Worm (Caenorhabditis elegans) whole organism, mixed stage, embryonic: ENCODE data around the gene nhr-158.

ENCODE experiments used
- M03D4.4 ChIP-seq: sonication (generic microtip); optimal IDR thresholded peaks from 2 replicates; lab custom pipeline; 2017; ENCODE audit warnings: mild to moderate bottlenecking, missing genetic modification characterization, missing compliant biosample characterization
- bed-3 ChIP-seq: fragments of 200-800 bp; sonication (Bioruptor generic); optimal IDR thresholded peaks from 3 replicates; lab custom pipeline; 2018; ENCODE audit warnings: mild to moderate bottlenecking, missing genetic modification characterization, moderate library complexity, missing compliant biosample characterization
- ceh-39 ChIP-seq: fragments of 150-350 bp; optimal IDR thresholded peaks from 2 replicates; lab custom pipeline; 2014; ENCODE audit warnings: missing biosample characterization, missing genetic modification characterization
- ceh-43 ChIP-seq: fragments of 200-800 bp; sonication (Bioruptor generic); optimal IDR thresholded peaks from 2 replicates; lab custom pipeline; 2018; ENCODE audit warnings: mild to moderate bottlenecking, missing genetic modification characterization, moderate library complexity, missing compliant biosample characterization
- ceh-83 ChIP-seq: fragments of 200-800 bp; sonication (Bioruptor generic); optimal IDR thresholded peaks from 2 replicates; lab custom pipeline; 2018; ENCODE audit warnings: mild to moderate bottlenecking, missing genetic modification characterization, missing compliant biosample characterization
- ces-1 ChIP-seq: fragments of 150-350 bp; optimal IDR thresholded peaks from 2 replicates; lab custom pipeline; 2014; ENCODE audit warnings: missing biosample characterization, missing genetic modification reagents, missing genetic modification characterization
- cnd-1 ChIP-seq: fragments of 200-800 bp; sonication (Bioruptor generic); optimal IDR thresholded peaks from 2 replicates; lab custom pipeline; 2018; ENCODE audit warnings: mild to moderate bottlenecking, missing genetic modification characterization, missing compliant biosample characterization
- drap-1 ChIP-seq: fragments of 200-800 bp; sonication (Bioruptor generic); optimal IDR thresholded peaks from 3 replicates; lab custom pipeline; 2018; ENCODE audit warnings: mild to moderate bottlenecking, missing genetic modification characterization, missing compliant biosample characterization
- elt-1 ChIP-seq: sonication (generic microtip); optimal IDR thresholded peaks from 2 replicates; lab custom pipeline; 2017; ENCODE audit warnings: missing genetic modification characterization, mild to moderate bottlenecking, missing compliant biosample characterization, antibody characterized with exemption, moderate library complexity, borderline replicate concordance; ENCODE audit not compliant: insufficient read depth
- elt-3 ChIP-seq: fragments of 150-350 bp; optimal IDR thresholded peaks from 2 replicates; lab custom pipeline; 2014; ENCODE audit warnings: missing biosample characterization, missing genetic modification characterization
- flh-1 ChIP-seq: fragments of 200-800 bp; sonication (Bioruptor generic); optimal IDR thresholded peaks from 2 replicates; lab custom pipeline; 2018; ENCODE audit warnings: mild to moderate bottlenecking, missing genetic modification characterization, moderate library complexity, missing compliant biosample characterization
- ham-2 ChIP-seq: fragments of 200-800 bp; sonication (Bioruptor generic); optimal IDR thresholded peaks from 2 replicates; lab custom pipeline; 2018; ENCODE audit warnings: mild to moderate bottlenecking, missing genetic modification characterization, missing compliant biosample characterization
- hlh-1 ChIP-seq: fragments of 150-350 bp; optimal IDR thresholded peaks from 2 replicates; lab custom pipeline; 2014; ENCODE audit warnings: missing biosample characterization, missing genetic modification reagents, missing genetic modification characterization
- lin-13 ChIP-seq: fragments of 150-350 bp; optimal IDR thresholded peaks from 2 replicates; lab custom pipeline; 2014; ENCODE audit warnings: missing biosample characterization, missing genetic modification characterization
- lin-32 ChIP-seq: fragments of 200-800 bp; sonication (Bioruptor generic); optimal IDR thresholded peaks from 2 replicates; lab custom pipeline; 2018; ENCODE audit warnings: mild to moderate bottlenecking, missing genetic modification characterization, missing compliant biosample characterization
- lsy-2 ChIP-seq: fragments of 150-350 bp; optimal IDR thresholded peaks from 2 replicates; lab custom pipeline; 2014; ENCODE audit warnings: missing biosample characterization, missing genetic modification characterization
- mab-5 ChIP-seq: fragments of 150-350 bp; optimal IDR thresholded peaks from 2 replicates; lab custom pipeline; 2014; ENCODE audit warnings: missing biosample characterization, missing genetic modification characterization
- mep-1 ChIP-seq: fragments of 150-350 bp; optimal IDR thresholded peaks from 2 replicates; lab custom pipeline; 2017; ENCODE audit warnings: missing biosample characterization, missing genetic modification reagents, missing genetic modification characterization, inconsistent platforms
- mls-2 ChIP-seq: sonication (generic microtip); optimal IDR thresholded peaks from 2 replicates; lab custom pipeline; 2016; ENCODE audit warnings: mild to moderate bottlenecking, missing genetic modification characterization, moderate library complexity, missing compliant biosample characterization
- nhr-2 ChIP-seq: fragments of 150-350 bp; optimal IDR thresholded peaks from 2 replicates; lab custom pipeline; 2014; ENCODE audit warnings: missing biosample characterization, missing genetic modification characterization
- nhr-237 ChIP-seq: fragments of 150-350 bp; optimal IDR thresholded peaks from 2 replicates; lab custom pipeline; 2014; ENCODE audit warnings: missing biosample characterization, missing genetic modification characterization
- nhr-76 ChIP-seq: sonication (generic microtip); optimal IDR thresholded peaks from 2 replicates; lab custom pipeline; 2017; ENCODE audit warnings: missing biosample characterization, missing genetic modification characterization
- pha-4 ChIP-seq: fragments of 150-350 bp; optimal IDR thresholded peaks from 2 replicates; lab custom pipeline; 2018; ENCODE audit warnings: missing biosample characterization, missing genetic modification reagents, missing genetic modification characterization
- sem-2 ChIP-seq: fragments of 200-800 bp; sonication (Bioruptor generic); optimal IDR thresholded peaks from 2 replicates; lab custom pipeline; 2018; ENCODE audit warnings: mild to moderate bottlenecking, missing genetic modification characterization, missing compliant biosample characterization
- snpc-4 ChIP-seq: fragments of 150-350 bp; optimal IDR thresholded peaks from 2 replicates; lab custom pipeline; 2014; ENCODE audit warnings: missing biosample characterization, missing genetic modification characterization
- tbx-8 ChIP-seq: fragments of 200-800 bp; sonication (Bioruptor generic); optimal IDR thresholded peaks from 2 replicates; lab custom pipeline; 2018; ENCODE audit warnings: mild to moderate bottlenecking, missing genetic modification characterization, moderate library complexity, missing compliant biosample characterization
- unc-120 ChIP-seq: sonication (generic microtip); optimal IDR thresholded peaks from 2 replicates; lab custom pipeline; 2017; ENCODE audit warnings: missing genetic modification characterization, missing compliant biosample characterization; ENCODE audit not compliant: poor library complexity, severe bottlenecking
- unc-39 ChIP-seq: fragments of 150-350 bp; optimal IDR thresholded peaks from 2 replicates; lab custom pipeline; 2014; ENCODE audit warnings: missing biosample characterization, missing genetic modification characterization
- unc-62 ChIP-seq: fragments of 150-350 bp; optimal IDR thresholded peaks from 2 replicates; lab custom pipeline; 2014; ENCODE audit warnings: missing biosample characterization, missing genetic modification reagents, missing genetic modification characterization
- zip-8 ChIP-seq: fragments of 150-350 bp; optimal IDR thresholded peaks from 2 replicates; lab custom pipeline; 2014; ENCODE audit warnings: missing biosample characterization, missing genetic modification characterization

Gene nhr-158

ce11 chrV:3890761-3891160 is 16.8 kb upstream of the nhr-158 start, which contains the start of gene C17E7.9:
Gene C17E7.9, minus strand, starts transcription at chrV:3890861.
- TF ChIP-seq tbx-8 (no peak), ceh-39 (tag; lab: Kevin White, UChicago) (no peak), unc-120 (tag; lab: Kevin White, UChicago) (no peak), unc-62 (GFP tag; lab: Kevin White, UChicago) (no peak), lin-13 (tag; lab: Kevin White, UChicago) (no peak), mep-1 (tag; lab: Kevin White, UChicago) (no peak), ham-2 (GFP tag; lab: Kevin White, UChicago) (no peak), ceh-83 (GFP tag; lab: Kevin White, UChicago) (no peak), flh-1 (no peak), pha-4 (tag; lab: Kevin White, UChicago) (no peak), mab-5 (tag; lab: Kevin White, UChicago) (no peak), sem-2 (no peak), bed-3 (GFP tag; lab: Kevin White, UChicago) (no peak), ces-1 (no peak), lin-32 (GFP tag; lab: Kevin White, UChicago) (no peak), lsy-2 (no peak), nhr-76 (tag; lab: Kevin White, UChicago) (no peak)

- TF ChIP-seq unc-120 (tag; lab: Kevin White, UChicago): no peak
- no peak for TF ChIP-seq elt-1 (tag; lab: Kevin White, UChicago)
- TF ChIP-seq ceh-83 (GFP tag; lab: Kevin White, UChicago): no peak
- TF ChIP-seq bed-3 (GFP tag; lab: Kevin White, UChicago): no peak
- TF ChIP-seq hlh-1: no peak
- TF ChIP-seq ceh-39 (tag; lab: Kevin White, UChicago): no peak
- TF ChIP-seq tbx-8: no peak
Measured at ce11 chrV:3889113-3889512, 15.2 kb upstream of the nhr-158 start, which contains the start of gene C17E7.13. Gene C17E7.13, minus strand, starts transcription at chrV:3889288.

- TF ChIP-seq M03D4.4 (tag; lab: Kevin White, UChicago) (no peak), elt-3 (tag; lab: Kevin White, UChicago) (no peak), bed-3 (GFP tag; lab: Kevin White, UChicago) (no peak)
Measured at ce11 chrV:3886104-3886503, 12.2 kb upstream of the nhr-158 start, which contains the start of gene nhr-124. Gene nhr-124, minus strand, starts transcription at chrV:3886204.

ce11 chrV:3884550-3884949 is 10.6 kb upstream of the nhr-158 start:
- TF ChIP-seq cnd-1 (tag; lab: Kevin White, UChicago): no peak
- TF ChIP-seq nhr-76 (tag; lab: Kevin White, UChicago): no peak
- no peak for TF ChIP-seq ceh-43 (GFP tag; lab: Kevin White, UChicago)
- no peak for TF ChIP-seq unc-62 (GFP tag; lab: Kevin White, UChicago)
- TF ChIP-seq nhr-237 (tag; lab: Kevin White, UChicago): no peak
- no peak for TF ChIP-seq elt-3 (tag; lab: Kevin White, UChicago)
- TF ChIP-seq zip-8 (tag; lab: Kevin White, UChicago): no peak
- no peak for TF ChIP-seq snpc-4 (tag; lab: Kevin White, UChicago)
- TF ChIP-seq unc-39: no peak

DNA sequence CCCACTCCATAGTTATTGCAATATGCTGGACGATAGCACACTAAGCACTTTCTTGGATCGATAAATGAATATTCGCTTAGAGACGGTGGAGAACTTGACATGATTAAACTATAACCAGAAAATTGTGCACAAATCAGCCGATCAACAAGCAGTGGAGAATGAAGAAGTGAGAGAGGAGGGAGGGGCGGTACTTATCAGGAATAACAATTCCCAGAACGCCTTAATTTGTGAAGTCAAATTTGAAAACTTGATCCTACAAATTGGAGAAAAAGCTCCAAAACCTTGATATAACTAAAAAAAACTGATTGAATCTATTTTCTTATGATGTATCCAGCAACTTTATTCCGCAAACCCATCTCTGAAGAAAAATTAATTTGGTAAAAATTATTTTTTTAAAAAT is 4.3 kb upstream of the nhr-158 start, which contains the start of gene nhr-159:
Gene nhr-159, minus strand, starts transcription at position 101 of the 400 bp plus-strand sequence.
- TF ChIP-seq nhr-2 (tag; lab: Kevin White, UChicago): no peak
- no peak for TF ChIP-seq drap-1

DNA sequence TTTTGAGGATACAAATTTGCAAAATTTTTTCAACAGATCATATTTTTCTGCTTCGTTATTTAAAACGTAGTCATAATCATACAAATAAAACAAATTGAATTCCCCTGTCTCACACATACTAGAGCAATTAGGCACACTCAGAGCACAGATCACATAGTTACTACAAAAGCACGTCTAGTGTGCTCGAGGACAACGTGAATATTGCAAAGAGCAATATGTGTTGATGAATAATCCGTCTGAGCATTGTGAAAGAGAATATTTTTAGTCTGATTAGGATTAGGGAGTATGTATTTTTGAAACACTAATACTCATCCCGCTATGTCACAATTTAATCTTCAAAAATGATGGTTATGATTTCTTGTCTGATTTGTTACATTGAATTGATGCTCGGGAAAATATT is 3.3 kb upstream of the nhr-158 start:
- TF ChIP-seq lin-32 (GFP tag; lab: Kevin White, UChicago) (no peak), cnd-1 (tag; lab: Kevin White, UChicago) (no peak), nhr-76 (tag; lab: Kevin White, UChicago) (no peak), nhr-237 (tag; lab: Kevin White, UChicago) (no peak), lin-13 (tag; lab: Kevin White, UChicago) (no peak), flh-1 (no peak), nhr-2 (tag; lab: Kevin White, UChicago) (no peak), mls-2 (tag; lab: Kevin White, UChicago) (no peak), hlh-1 (no peak)
